Worm (Caenorhabditis elegans) whole organism, L2 larva: ENCODE results near the gene clec-143.
"Not testable (repeated sequence)": the region's sequence is repeated elsewhere in the genome, so short reads cannot be mapped to it uniquely, and the experiment has no call there.

Experiments
- C34F6.9 ChIP-seq: fragments of 150-350 bp; optimal IDR thresholded peaks from 2 replicates; lab custom pipeline; 2014; ENCODE audit warnings: missing biosample characterization, missing genetic modification characterization
- R02D3.7 ChIP-seq: fragments of 150-350 bp; optimal IDR thresholded peaks from 2 replicates; lab custom pipeline; 2014; ENCODE audit warnings: missing biosample characterization, missing genetic modification characterization
- ZK546.5 ChIP-seq: sonication (generic microtip); optimal IDR thresholded peaks from 2 replicates; lab custom pipeline; 2017; ENCODE audit warnings: missing biosample characterization, missing genetic modification characterization
- alr-1 ChIP-seq: fragments of 150-350 bp; optimal IDR thresholded peaks from 2 replicates; lab custom pipeline; 2014; ENCODE audit warnings: missing biosample characterization, missing genetic modification characterization
- aly-2 ChIP-seq: fragments of 150-350 bp; optimal IDR thresholded peaks from 2 replicates; lab custom pipeline; 2014; ENCODE audit warnings: missing biosample characterization, missing genetic modification characterization
- ama-1 ChIP-seq: fragments of 150-350 bp; optimal IDR thresholded peaks from 2 replicates; lab custom pipeline; 2018; ENCODE audit warnings: inconsistent platforms
- blmp-1 ChIP-seq: sonication (generic microtip); optimal IDR thresholded peaks from 2 replicates; lab custom pipeline; 2017; ENCODE audit warnings: missing genetic modification characterization, mild to moderate bottlenecking, missing compliant biosample characterization, antibody characterized with exemption, moderate library complexity; ENCODE audit not compliant: insufficient read depth
- ceh-16 ChIP-seq: fragments of 150-350 bp; optimal IDR thresholded peaks from 2 replicates; lab custom pipeline; 2014; ENCODE audit warnings: missing biosample characterization, missing genetic modification characterization
- dmd-4 ChIP-seq: sonication (generic microtip); optimal IDR thresholded peaks from 2 replicates; lab custom pipeline; 2017; ENCODE audit warnings: missing biosample characterization, missing genetic modification characterization
- elt-1 ChIP-seq: fragments of 150-350 bp; optimal IDR thresholded peaks from 2 replicates; lab custom pipeline; 2014; ENCODE audit warnings: missing biosample characterization, missing genetic modification characterization
- elt-3 ChIP-seq: sonication (generic microtip); optimal IDR thresholded peaks from 2 replicates; lab custom pipeline; 2017; ENCODE audit warnings: missing biosample characterization, missing genetic modification characterization
- fos-1 ChIP-seq: fragments of 150-350 bp; optimal IDR thresholded peaks from 2 replicates; lab custom pipeline; 2014; ENCODE audit warnings: missing biosample characterization, missing genetic modification characterization
- lin-13 ChIP-seq: fragments of 150-350 bp; optimal IDR thresholded peaks from 2 replicates; lab custom pipeline; 2014; ENCODE audit warnings: missing biosample characterization, missing genetic modification reagents, missing genetic modification characterization
- lin-39 ChIP-seq: fragments of 150-350 bp; optimal IDR thresholded peaks from 2 replicates; lab custom pipeline; 2014; ENCODE audit warnings: missing biosample characterization, missing genetic modification reagents, missing genetic modification characterization
- lsy-2 ChIP-seq, 2 experiments: fragments of 150-350 bp in 1 of 2; sonication (generic microtip) in 1 of 2; optimal IDR thresholded peaks; 2 replicates each; lab custom pipeline; 2014 to 2017; ENCODE audit warnings: missing biosample characterization in 2 of 2, missing genetic modification characterization in 2 of 2
- mab-5 ChIP-seq: fragments of 150-350 bp; optimal IDR thresholded peaks from 2 replicates; lab custom pipeline; 2014; ENCODE audit warnings: missing biosample characterization, missing genetic modification characterization
- mbf-1 ChIP-seq: sonication (generic microtip); optimal IDR thresholded peaks from 2 replicates; lab custom pipeline; 2017; ENCODE audit warnings: missing biosample characterization, missing genetic modification characterization
- mdl-1 ChIP-seq, 2 experiments: fragments of 150-350 bp in 1 of 2; sonication (generic microtip) in 1 of 2; optimal IDR thresholded peaks; 2 replicates each; lab custom pipeline; 2017; ENCODE audit warnings: missing biosample characterization in 2 of 2, missing genetic modification characterization in 2 of 2
- nhr-10 ChIP-seq: sonication (generic microtip); optimal IDR thresholded peaks from 2 replicates; lab custom pipeline; 2017; ENCODE audit warnings: missing biosample characterization, missing genetic modification characterization
- nhr-11 ChIP-seq: fragments of 150-350 bp; optimal IDR thresholded peaks from 2 replicates; lab custom pipeline; 2014; ENCODE audit warnings: missing biosample characterization, missing genetic modification characterization
- nhr-12 ChIP-seq: fragments of 150-350 bp; optimal IDR thresholded peaks from 2 replicates; lab custom pipeline; 2014; ENCODE audit warnings: missing biosample characterization, missing genetic modification characterization
- nhr-237 ChIP-seq: fragments of 150-350 bp; optimal IDR thresholded peaks from 2 replicates; lab custom pipeline; 2014; ENCODE audit warnings: missing biosample characterization, missing genetic modification characterization
- nhr-25 ChIP-seq: fragments of 150-350 bp; sonication (generic microtip); optimal IDR thresholded peaks from 3 replicates; lab custom pipeline; 2014; ENCODE audit warnings: missing biosample characterization, missing genetic modification characterization
- nhr-77 ChIP-seq: fragments of 150-350 bp; optimal IDR thresholded peaks from 2 replicates; lab custom pipeline; 2014; ENCODE audit warnings: missing biosample characterization, missing genetic modification characterization
- sem-4 ChIP-seq: fragments of 150-350 bp; optimal IDR thresholded peaks from 2 replicates; lab custom pipeline; 2014; ENCODE audit warnings: missing biosample characterization, missing genetic modification reagents, missing genetic modification characterization
- skn-1 ChIP-seq: sonication (generic microtip); optimal IDR thresholded peaks from 2 replicates; lab custom pipeline; 2017; ENCODE audit warnings: missing biosample characterization, missing genetic modification characterization
- sma-3 ChIP-seq: sonication (generic microtip); optimal IDR thresholded peaks from 2 replicates; lab custom pipeline; 2016; ENCODE audit warnings: missing genetic modification reagents, missing genetic modification characterization, missing compliant biosample characterization
- sma-9 ChIP-seq, 2 experiments: fragments of 150-350 bp in 1 of 2; sonication (generic microtip) in 1 of 2; optimal IDR thresholded peaks; 2 replicates each; lab custom pipeline; 2014 to 2016; ENCODE audit warnings: missing genetic modification characterization in 2 of 2, mild to moderate bottlenecking in 1 of 2, missing biosample characterization in 1 of 2, missing compliant biosample characterization in 1 of 2, missing genetic modification reagents in 1 of 2, moderate library complexity in 1 of 2
- snpc-4 ChIP-seq: fragments of 150-350 bp; optimal IDR thresholded peaks from 2 replicates; lab custom pipeline; 2014; ENCODE audit warnings: missing biosample characterization, missing genetic modification characterization
- unc-39 ChIP-seq: fragments of 150-350 bp; optimal IDR thresholded peaks from 2 replicates; lab custom pipeline; 2014; ENCODE audit warnings: missing biosample characterization, missing genetic modification characterization
- unc-55 ChIP-seq: fragments of 150-350 bp; sonication (generic microtip); optimal IDR thresholded peaks from 3 replicates; lab custom pipeline; 2014; ENCODE audit warnings: missing biosample characterization, missing genetic modification reagents, missing genetic modification characterization
- zag-1 ChIP-seq: fragments of 150-350 bp; optimal IDR thresholded peaks from 2 replicates; lab custom pipeline; 2014; ENCODE audit warnings: missing biosample characterization, missing genetic modification characterization
- ztf-1 ChIP-seq: fragments of 200-800 bp; sonication (Bioruptor generic); conservative IDR thresholded peaks from 2 replicates; pipeline ENCODE4 v1.3.6; 2022; ENCODE audit warnings: missing genetic modification characterization, missing compliant biosample characterization
- ztf-11 ChIP-seq: sonication (generic microtip); optimal IDR thresholded peaks from 2 replicates; lab custom pipeline; 2017; ENCODE audit warnings: missing biosample characterization, missing genetic modification characterization
- ztf-4 ChIP-seq: fragments of 150-350 bp; optimal IDR thresholded peaks from 2 replicates; lab custom pipeline; 2014; ENCODE audit warnings: missing biosample characterization, missing genetic modification characterization

clec-143 gene

DNA sequence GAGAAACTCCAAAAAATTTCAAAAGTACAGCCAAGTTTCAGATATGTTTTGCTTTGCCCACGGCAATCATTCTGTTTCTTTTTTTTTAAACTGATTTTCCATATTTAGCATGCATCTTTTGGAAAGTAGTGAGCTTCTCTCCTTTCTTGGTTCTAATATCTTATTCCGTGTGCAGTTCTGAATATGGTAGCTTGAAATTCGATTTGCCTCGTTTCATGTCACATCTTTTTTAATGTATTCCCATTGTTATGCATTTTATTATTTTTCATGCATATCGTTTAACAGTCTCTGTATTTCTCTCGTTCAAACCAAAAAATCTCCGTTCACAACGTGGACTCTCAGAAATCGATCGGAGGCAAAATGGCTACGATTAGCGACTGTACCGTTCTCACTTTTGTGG lies 24.4 kb upstream of the clec-143 start, which contains the start of gene ZK666.14:
Gene ZK666.14 (plus strand): TSS at position 301 of the 400 bp plus-strand sequence.
- TF ChIP-seq C34F6.9 (tag; lab: Kevin White, UChicago) (no peak), blmp-1 (tag; lab: Kevin White, UChicago) (no peak)

DNA sequence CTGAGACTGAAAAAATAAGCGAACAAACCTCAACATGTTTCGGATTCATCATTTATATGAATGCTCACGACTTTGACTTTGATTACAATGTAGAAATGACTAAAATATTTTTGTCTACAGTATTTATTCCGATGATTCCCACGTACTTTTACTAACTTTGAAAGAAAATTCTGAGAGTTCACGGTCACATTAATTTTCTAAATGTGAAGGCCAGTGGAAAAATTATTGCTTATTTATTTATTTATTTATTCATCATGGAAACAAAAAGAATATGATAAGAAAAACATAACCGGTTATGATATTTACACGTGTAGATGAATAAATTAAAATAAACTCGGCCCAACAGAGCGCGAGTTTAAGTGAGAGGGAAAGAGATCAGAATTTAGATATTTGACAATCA lies 22.9 kb upstream of the clec-143 start, which contains the start of gene ZK666.8:
Gene ZK666.8 (minus strand): TSS at position 101 of the 400 bp plus-strand sequence.
- TF ChIP-seq sem-4 (tag; lab: Kevin White, UChicago); ztf-11 (tag; lab: Kevin White, UChicago); ZK546.5: not testable (repeated sequence)

DNA sequence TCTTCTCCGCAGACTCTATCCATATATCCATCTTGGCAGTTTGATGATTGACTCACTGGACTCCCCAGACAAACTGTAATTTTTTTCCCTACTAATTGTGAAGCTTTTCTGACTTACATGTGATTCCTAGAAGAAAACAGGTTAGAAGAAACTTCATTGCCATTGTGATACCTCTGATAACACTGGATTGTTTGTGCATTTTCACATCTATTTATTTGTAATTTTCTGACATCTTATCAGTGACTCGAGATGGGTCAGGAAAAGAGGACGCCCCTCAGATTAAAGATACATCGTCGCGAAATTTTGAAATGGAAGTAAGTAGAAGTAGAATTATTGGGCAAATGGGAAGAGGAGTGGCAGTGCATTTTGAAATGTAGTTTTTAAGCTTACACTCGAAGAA lies 20.2 kb upstream of the clec-143 start, which contains the start of gene clec-61:
Gene clec-61 (minus strand): TSS at position 209 of the 400 bp plus-strand sequence.
- TF ChIP-seq unc-55 (GFP tag; lab: Kevin White, UChicago) (no peak), dmd-4 (no peak), unc-39 (no peak), alr-1 (tag; lab: Kevin White, UChicago) (no peak), sma-9 (GFP tag; optimal IDR thresholded peaks at IDR 0.05; lab: Kevin White, UChicago) (no peak), sma-9 (tag; optimal IDR thresholded peaks at IDR 0.05; lab: Kevin White, UChicago) (no peak), mdl-1 (tag; optimal IDR thresholded peaks at IDR 0.05; lab: Kevin White, UChicago) (no peak), lsy-2 (tag; optimal IDR thresholded peaks at IDR 0.05; lab: Kevin White, UChicago) (no peak), nhr-77 (no peak), C34F6.9 (tag; lab: Kevin White, UChicago) (no peak), nhr-12 (no peak), ama-1 (lab: Kevin White, UChicago) (no peak), aly-2 (no peak), snpc-4 (tag; lab: Kevin White, UChicago) (no peak), sem-4 (tag; lab: Kevin White, UChicago) (no peak), nhr-10 (tag; lab: Kevin White, UChicago) (no peak), zag-1 (tag; lab: Kevin White, UChicago) (no peak)

- TF ChIP-seq sma-3 (GFP tag; lab: Kevin White, UChicago) (no peak), elt-3 (no peak), dmd-4 (no peak), sma-9 (GFP tag; optimal IDR thresholded peaks at IDR 0.05; lab: Kevin White, UChicago) (no peak), sma-9 (tag; optimal IDR thresholded peaks at IDR 0.05; lab: Kevin White, UChicago) (no peak), mbf-1 (tag; lab: Kevin White, UChicago) (no peak), ztf-4 (tag; lab: Kevin White, UChicago) (no peak), nhr-25 (tag; lab: Kevin White, UChicago) (no peak), mab-5 (tag; lab: Kevin White, UChicago) (no peak), nhr-11 (no peak), sem-4 (tag; lab: Kevin White, UChicago) (no peak), aly-2 (no peak), nhr-10 (tag; lab: Kevin White, UChicago) (no peak), lsy-2 (tag; optimal IDR thresholded peaks at IDR 0.05; lab: Kevin White, UChicago) (no peak), ceh-16 (tag; lab: Kevin White, UChicago) (no peak), unc-55 (GFP tag; lab: Kevin White, UChicago) (no peak), R02D3.7 (tag; lab: Kevin White, UChicago) (no peak), nhr-77 (no peak), skn-1 (tag; lab: Kevin White, UChicago) (no peak)
Measured at ce11 chrII:10486738-10487137, 16.6 kb upstream of the clec-143 start, which contains the start of gene ZK666.15. Gene ZK666.15 (plus strand): TSS chrII:10487038.

DNA sequence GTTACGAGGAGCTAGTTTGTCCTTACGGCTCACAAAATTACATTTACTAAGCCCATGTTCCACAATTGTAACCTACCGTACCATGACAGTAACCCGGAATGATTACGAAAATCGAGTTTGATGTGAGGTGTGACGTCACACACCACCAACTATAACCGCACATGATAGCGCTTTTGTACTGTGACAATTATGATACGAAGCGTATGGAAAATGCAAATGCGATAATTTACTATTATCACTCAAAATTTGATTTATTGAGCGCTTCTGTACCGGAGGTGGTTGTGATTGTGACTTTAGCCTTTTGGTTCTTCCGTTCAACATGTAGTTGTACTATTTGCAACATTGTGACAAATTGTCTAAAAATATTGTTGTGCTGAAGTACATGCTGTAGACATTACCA lies 15.5 kb upstream of the clec-143 start:
- TF ChIP-seq elt-1 (tag; lab: Kevin White, UChicago) (no peak), lin-39 (tag; lab: Kevin White, UChicago) (no peak), mab-5 (tag; lab: Kevin White, UChicago) (no peak), unc-39 (no peak), nhr-10 (tag; lab: Kevin White, UChicago) (no peak), fos-1 (tag; lab: Kevin White, UChicago) (peak; percentile 55)

DNA sequence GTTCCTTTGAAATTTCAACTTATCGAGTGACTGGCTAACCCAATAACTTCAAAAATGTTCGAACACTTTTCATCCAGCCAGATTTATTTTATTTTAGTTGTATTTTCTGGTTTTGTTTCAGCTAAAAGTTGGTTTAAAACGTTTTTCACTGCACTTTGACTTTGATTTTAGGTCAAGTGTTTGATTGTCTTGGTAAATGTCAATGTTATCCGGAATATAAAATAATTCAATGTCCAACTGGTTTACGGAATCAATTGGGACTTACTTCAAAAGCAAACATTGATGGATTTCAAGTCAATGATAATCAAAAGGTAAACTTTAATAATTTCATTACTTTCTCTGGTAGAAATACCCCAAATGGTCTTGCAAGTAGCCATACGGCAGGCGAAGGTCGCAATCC lies 13.8 kb upstream of the clec-143 start:
- no peak for TF ChIP-seq sma-9 (GFP tag; optimal IDR thresholded peaks at IDR 0.05; lab: Kevin White, UChicago)
- no peak for TF ChIP-seq sma-9 (tag; optimal IDR thresholded peaks at IDR 0.05; lab: Kevin White, UChicago)
- no peak for TF ChIP-seq lsy-2 (tag; optimal IDR thresholded peaks at IDR 0.05; lab: Kevin White, UChicago)
- TF ChIP-seq lin-13 (GFP tag; lab: Kevin White, UChicago): no peak
- no peak for TF ChIP-seq skn-1 (tag; lab: Kevin White, UChicago)
- no peak for TF ChIP-seq R02D3.7 (tag; lab: Kevin White, UChicago)
- TF ChIP-seq mab-5 (tag; lab: Kevin White, UChicago): no peak
- no peak for TF ChIP-seq dmd-4
- no peak for TF ChIP-seq ZK546.5
- TF ChIP-seq unc-39: no peak
- TF ChIP-seq nhr-237 (tag; lab: Kevin White, UChicago): no peak
- TF ChIP-seq nhr-25 (tag; lab: Kevin White, UChicago): no peak
- TF ChIP-seq ztf-1 (GFP tag; lab: Robert Waterston, UW): no peak
